Worm (Caenorhabditis elegans): ENCODE results near the gene ZK616.8.

ZK616.8 gene

DNA sequence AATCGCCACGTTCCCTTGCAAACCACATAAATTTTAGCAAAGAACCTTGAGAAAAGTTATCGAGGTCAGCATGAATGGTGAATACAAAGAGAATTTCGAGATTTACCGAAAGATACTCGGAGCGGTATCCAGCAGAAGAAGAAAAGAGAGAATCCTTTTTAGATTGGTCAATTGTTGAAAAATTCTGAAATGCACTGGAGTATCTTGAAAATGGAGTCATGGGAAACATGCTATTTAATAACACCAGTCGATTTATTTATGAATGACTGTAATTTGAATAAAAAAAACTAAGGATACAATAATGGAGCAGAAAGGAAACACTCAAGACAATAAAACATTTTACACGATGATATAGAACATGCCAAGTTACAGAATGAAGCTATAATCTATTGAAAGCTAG, 22.0 kb downstream of the ZK616.8 start (continued):
- 0 out of 2 replicates have a peak, but pooled peaks have one; percentile 13 for TF ChIP-seq pbrm-1 (GFP tag; IDR thresholded peaks at IDR 0.05)
- no peak for TF ChIP-seq bed-2 (GFP tag; IDR thresholded peaks at IDR 0.05)
- no peak for TF ChIP-seq nhr-179 (tag; optimal IDR thresholded peaks at IDR 0.05)
- no peak for TF ChIP-seq F23B12.7 (tag; optimal IDR thresholded peaks at IDR 0.05; ENCODE audit: insufficient read depth)
- TF ChIP-seq xnd-1 (tag; optimal IDR thresholded peaks at IDR 0.05) = peak; percentile 19
- peak; percentile 73 for TF ChIP-seq hsf-1 (GFP tag; IDR thresholded peaks at IDR 0.05)
- no peak for TF ChIP-seq ama-1 (optimal IDR thresholded peaks at IDR 0.05)
- TF ChIP-seq ama-1 (GFP tag; optimal IDR thresholded peaks at IDR 0.05) = peak in 1 of 2 experiments; percentile 92
- TF ChIP-seq C17E4.6 (GFP tag; IDR thresholded peaks at IDR 0.05) = no peak
- TF ChIP-seq hrde-1 (tag; optimal IDR thresholded peaks at IDR 0.05; ENCODE audit: borderline replicate concordance) = peak; percentile 67
- peak; percentile 71 for TF ChIP-seq snpc-1.3 (tag; optimal IDR thresholded peaks at IDR 0.05; ENCODE audit: insufficient read depth)
- peak; percentile 73 for TF ChIP-seq Y53G8AR.9 (GFP tag; conservative IDR thresholded peaks at IDR 0.05)
- TF ChIP-seq tbp1 (GFP tag; optimal IDR thresholded peaks at IDR 0.05) = peak; percentile 22
- TF ChIP-seq gei-17 (GFP tag; optimal IDR thresholded peaks at IDR 0.05) = no peak
- TF ChIP-seq mxl-1 (tag; optimal IDR thresholded peaks at IDR 0.05) = no peak
- TF ChIP-seq nhr-80 (tag; optimal IDR thresholded peaks at IDR 0.05) = no peak
- TF ChIP-seq ccch-3 (GFP tag; optimal IDR thresholded peaks at IDR 0.05) = no peak
- TF ChIP-seq tlf-1 (GFP tag; optimal IDR thresholded peaks at IDR 0.05) = peak; percentile 24
- TF ChIP-seq Y56A3A.18 (GFP tag; IDR thresholded peaks at IDR 0.05) = 0 out of 2 replicates have a peak, but pooled peaks have one; percentile 27
- peak; percentile 64; the same call in 1 of the 2 replicates for TF ChIP-seq madf-6 (GFP tag; IDR thresholded peaks at IDR 0.05)
- peak; percentile 48 for TF ChIP-seq F49E8.2 (tag; optimal IDR thresholded peaks at IDR 0.05; ENCODE audit: insufficient read depth)
- TF ChIP-seq ceh-58 (GFP tag; IDR thresholded peaks at IDR 0.05) = 0 out of 2 replicates have a peak, but pooled peaks have one; percentile 51

DNA sequence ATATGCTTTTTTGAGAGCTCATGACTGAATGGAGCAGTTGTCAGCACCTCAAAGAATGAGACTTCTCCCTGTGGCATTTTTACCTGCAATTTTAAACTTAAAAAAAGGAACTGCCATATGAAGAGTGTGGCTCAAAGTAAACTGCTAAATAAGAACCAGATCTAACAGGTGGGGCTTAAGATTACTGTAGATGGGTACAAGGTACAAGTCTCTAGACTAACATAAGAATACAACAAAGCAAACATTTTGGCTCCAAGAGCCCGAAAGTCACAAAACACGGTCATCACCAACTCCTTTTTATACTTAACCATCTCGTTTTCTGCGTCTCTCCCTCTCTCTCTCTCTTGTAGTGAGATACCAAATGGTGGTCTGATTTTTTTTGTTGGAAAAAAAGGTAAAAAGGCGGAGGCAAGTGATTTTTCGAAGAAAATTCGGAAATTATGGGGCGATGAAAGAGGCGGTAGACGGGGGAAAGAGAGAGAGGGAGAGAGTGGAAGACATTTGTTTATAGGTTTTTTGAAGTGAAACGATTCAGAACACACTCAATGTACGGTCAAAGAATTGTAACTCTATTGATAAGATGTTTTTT, 23.4 kb downstream of the ZK616.8 start, which contains the start of gene elo-6:
Gene elo-6, minus strand, starts transcription at position 83 of the 589 bp plus-strand sequence.
- peak; percentile 47 for TF ChIP-seq ztf-18 (tag; optimal IDR thresholded peaks at IDR 0.05)
- TF ChIP-seq atf-7 (tag; optimal IDR thresholded peaks at IDR 0.05) = peak; percentile 55
- TF ChIP-seq lin-35 (GFP tag; optimal IDR thresholded peaks at IDR 0.05) = no peak
- TF ChIP-seq dox-1 (GFP tag; IDR thresholded peaks at IDR 0.05) = 0 out of 2 replicates have a peak, but pooled peaks have one; percentile 34
- no peak for TF ChIP-seq snpc-4 (GFP tag; optimal IDR thresholded peaks at IDR 0.05)
- peak in 1 of 4 experiments; percentile 23 for TF ChIP-seq snpc-4 (tag; optimal IDR thresholded peaks at IDR 0.05)
- no peak for TF ChIP-seq cebp-1 (GFP tag; IDR thresholded peaks at IDR 0.05)
- TF ChIP-seq cebp-1 (tag; optimal IDR thresholded peaks at IDR 0.05) = peak; percentile 52
- no peak for TF ChIP-seq K11D2.4 (GFP tag; IDR thresholded peaks at IDR 0.05)
- TF ChIP-seq madf-10 (tag; optimal IDR thresholded peaks at IDR 0.05) = peak; percentile 2
- peak; percentile 31 for TF ChIP-seq attf-5 (GFP tag; optimal IDR thresholded peaks at IDR 0.05)
- TF ChIP-seq T26A5.8 (tag; optimal IDR thresholded peaks at IDR 0.05) = no peak
- no peak for TF ChIP-seq ama-1 (optimal IDR thresholded peaks at IDR 0.05)
- TF ChIP-seq ama-1 (GFP tag; optimal IDR thresholded peaks at IDR 0.05) = no peak
- TF ChIP-seq nhr-80 (tag; optimal IDR thresholded peaks at IDR 0.05) = peak; percentile 89

DNA sequence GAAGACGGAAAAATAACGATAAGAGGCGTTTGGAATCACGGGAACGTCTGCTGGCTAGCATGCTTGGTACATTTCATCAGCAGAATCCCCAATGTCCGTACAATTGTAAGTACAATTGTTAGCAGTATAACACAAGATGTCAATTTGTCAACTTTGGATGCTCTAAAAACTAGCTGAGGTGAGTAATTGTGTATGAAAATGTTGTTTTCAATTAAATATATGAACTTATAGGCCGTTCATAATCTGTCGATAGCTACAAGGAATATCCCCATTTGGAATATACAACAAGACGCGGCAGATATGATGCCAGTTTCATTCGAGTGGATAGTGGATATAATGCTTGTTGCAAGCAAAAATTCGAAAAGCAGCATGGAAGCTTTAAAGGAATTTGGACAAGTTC, 27.0 kb downstream of the ZK616.8 start, which contains the start of gene F41H10.12:
Gene F41H10.12, plus strand, starts transcription at position 301 of the 400 bp plus-strand sequence.
- TF ChIP-seq nhr-27 (tag; optimal IDR thresholded peaks at IDR 0.05) (no peak), let-607 (tag; optimal IDR thresholded peaks at IDR 0.05) (no peak), nfya-2 (GFP tag; IDR thresholded peaks at IDR 0.05) (no peak), ztf-26 (tag; optimal IDR thresholded peaks at IDR 0.05) (no peak), F22D6.2 (tag; optimal IDR thresholded peaks at IDR 0.05) (no peak), ekl-4 (GFP tag; IDR thresholded peaks at IDR 0.05) (no peak), Y79H2A.3 (GFP tag; conservative IDR thresholded peaks at IDR 0.05) (no peak), egl-44 (GFP tag; IDR thresholded peaks at IDR 0.05) (no peak), C17E4.6 (GFP tag; IDR thresholded peaks at IDR 0.05) (no peak), chd-7 (tag; optimal IDR thresholded peaks at IDR 0.05) (no peak), madf-8 (GFP tag; conservative IDR thresholded peaks at IDR 0.05) (no peak)
